Fruit fly (Drosophila melanogaster) whole organism, embryonic: Measurements from ENCODE around the gene Pig1.

ENCODE experiments used
- Asciz ChIP-seq: fragments of 200-800 bp; sonication (Bioruptor generic); optimal IDR thresholded peaks from 2 replicates; lab custom pipeline; 2017; ENCODE audit warnings: missing biosample characterization, mild to moderate bottlenecking, missing genetic modification characterization, missing genetic modification reagents
- B-H1 ChIP-seq: fragments of 200-800 bp; sonication (Bioruptor generic); IDR thresholded peaks from 3 replicates; pipeline ENCODE4 v1.3.6; 2022; ENCODE audit warnings: missing biosample characterization, missing genetic modification characterization
- CG11560 ChIP-seq: fragments of 200-800 bp; sonication (Bioruptor generic); IDR thresholded peaks from 3 replicates; pipeline ENCODE4 v1.3.6; 2022; ENCODE audit warnings: missing biosample characterization, missing genetic modification characterization
- CG14860 ChIP-seq: fragments of 200-800 bp; sonication (Bioruptor generic); IDR thresholded peaks from 3 replicates; pipeline ENCODE4 v1.3.6; 2022; ENCODE audit warnings: missing biosample characterization, missing genetic modification characterization; ENCODE audit not compliant: partially characterized antibody
- CG14965 ChIP-seq: fragments of 200-800 bp; sonication (Bioruptor generic); optimal IDR thresholded peaks from 2 replicates; lab custom pipeline; 2016; ENCODE audit warnings: missing biosample characterization, missing genetic modification characterization, borderline replicate concordance
- CG1603 ChIP-seq: fragments of 200-800 bp; sonication (Bioruptor generic); optimal IDR thresholded peaks from 2 replicates; lab custom pipeline; 2019; ENCODE audit warnings: missing biosample characterization, mild to moderate bottlenecking, missing genetic modification characterization, moderate library complexity
- CG16813 ChIP-seq: fragments of 200-800 bp; sonication (Bioruptor generic); IDR thresholded peaks from 3 replicates; pipeline ENCODE4 v1.3.6; 2022; ENCODE audit warnings: missing biosample characterization, missing genetic modification characterization; ENCODE audit not compliant: partially characterized antibody
- CG16815 ChIP-seq: fragments of 200-800 bp; sonication (Bioruptor generic); optimal IDR thresholded peaks from 3 replicates; lab custom pipeline; 2017; ENCODE audit warnings: missing biosample characterization, mild to moderate bottlenecking, missing genetic modification characterization
- CG17361 ChIP-seq: fragments of 200-800 bp; sonication (Bioruptor generic); IDR thresholded peaks from 3 replicates; pipeline ENCODE4 v1.3.6; 2022; ENCODE audit warnings: missing biosample characterization, missing genetic modification characterization
- CG3163 ChIP-seq: fragments of 200-800 bp; sonication (Bioruptor generic); optimal IDR thresholded peaks from 3 replicates; lab custom pipeline; 2016; ENCODE audit warnings: missing biosample characterization, missing genetic modification characterization
- CG4328 ChIP-seq: fragments of 200-800 bp; sonication (Bioruptor generic); optimal IDR thresholded peaks from 3 replicates; lab custom pipeline; 2017; ENCODE audit warnings: missing biosample characterization, missing genetic modification reagents, missing genetic modification characterization
- CG4820 ChIP-seq: fragments of 200-800 bp; sonication (Bioruptor generic); optimal IDR thresholded peaks from 3 replicates; lab custom pipeline; 2016; ENCODE audit warnings: missing biosample characterization, missing genetic modification characterization
- CG4854 ChIP-seq: fragments of 200-800 bp; sonication (Bioruptor generic); optimal IDR thresholded peaks from 2 replicates; lab custom pipeline; 2016; ENCODE audit warnings: missing biosample characterization, missing genetic modification characterization, inconsistent platforms
- CG7357 ChIP-seq: fragments of 200-800 bp; sonication (Bioruptor generic); IDR thresholded peaks from 3 replicates; pipeline ENCODE4 v1.3.6; 2022; ENCODE audit warnings: missing biosample characterization, missing genetic modification characterization
- CG7745 ChIP-seq: fragments of 200-800 bp; sonication (Bioruptor generic); optimal IDR thresholded peaks from 2 replicates; lab custom pipeline; 2018; ENCODE audit warnings: missing biosample characterization, mild to moderate bottlenecking, missing genetic modification characterization, moderate library complexity
- CG8924 ChIP-seq: fragments of 200-800 bp; optimal IDR thresholded peaks from 3 replicates; lab custom pipeline; 2019; ENCODE audit warnings: missing biosample characterization, mild to moderate bottlenecking, missing genetic modification characterization, moderate library complexity
- CG9817 ChIP-seq: fragments of 200-800 bp; sonication (Bioruptor generic); optimal IDR thresholded peaks from 2 replicates; lab custom pipeline; 2018; ENCODE audit warnings: missing biosample characterization, mild to moderate bottlenecking, missing genetic modification characterization, moderate library complexity
- Dref ChIP-seq: fragments of 200-800 bp; sonication (Bioruptor generic); IDR thresholded peaks from 2 replicates; pipeline ENCODE4 v1.3.6; 2022; ENCODE audit warnings: missing biosample characterization, missing genetic modification characterization
- E2f2 ChIP-seq: fragments of 200-800 bp; sonication (Bioruptor generic); IDR thresholded peaks from 2 replicates; pipeline ENCODE4 v1.3.6; 2022; ENCODE audit warnings: missing biosample characterization, missing genetic modification characterization
- Fer2 ChIP-seq: fragments of 200-800 bp; sonication (Bioruptor generic); optimal IDR thresholded peaks from 2 replicates; lab custom pipeline; 2018; ENCODE audit warnings: missing biosample characterization, mild to moderate bottlenecking, missing genetic modification characterization, moderate library complexity
- HHEX ChIP-seq: fragments of 200-800 bp; sonication (Bioruptor generic); optimal IDR thresholded peaks from 3 replicates; lab custom pipeline; 2017; ENCODE audit warnings: missing biosample characterization, mild to moderate bottlenecking, missing genetic modification characterization, missing genetic modification reagents
- Hand ChIP-seq: fragments of 200-800 bp; sonication (Bioruptor generic); optimal IDR thresholded peaks from 2 replicates; lab custom pipeline; 2017; ENCODE audit warnings: mild to moderate bottlenecking, missing biosample characterization, missing genetic modification reagents, missing genetic modification characterization
- Max ChIP-seq: fragments of 200-800 bp; sonication (Bioruptor generic); optimal IDR thresholded peaks from 2 replicates; lab custom pipeline; 2016; ENCODE audit warnings: missing biosample characterization, mild to moderate bottlenecking, missing genetic modification characterization
- Med ChIP-seq: fragments of 200-800 bp; sonication (Bioruptor generic); peaks from one replicate; lab custom pipeline; 2016; ENCODE audit warnings: missing biosample characterization, missing genetic modification characterization, mild to moderate bottlenecking, inconsistent platforms, moderate library complexity
- Pdp1 ChIP-seq, 2 experiments: fragments of 200-800 bp; sonication (Bioruptor generic); optimal IDR thresholded peaks; 3 replicates each; lab custom pipeline; 2016; ENCODE audit warnings: missing biosample characterization in 2 of 2, missing genetic modification characterization in 2 of 2, mild to moderate bottlenecking in 1 of 2, moderate library complexity in 1 of 2
- cas ChIP-seq: fragments of 200-800 bp; sonication (Bioruptor generic); IDR thresholded peaks from 2 replicates; pipeline ENCODE4 v1.3.6; 2022; ENCODE audit warnings: missing biosample characterization, missing genetic modification characterization
- caup ChIP-seq: fragments of 200-800 bp; sonication (Bioruptor generic); optimal IDR thresholded peaks from 3 replicates; lab custom pipeline; 2017; ENCODE audit warnings: missing biosample characterization, mild to moderate bottlenecking, missing genetic modification characterization, moderate library complexity; ENCODE audit not compliant: severe bottlenecking
- dan ChIP-seq: fragments of 200-800 bp; sonication (Bioruptor generic); IDR thresholded peaks from 2 replicates; pipeline ENCODE4 v1.3.6; 2022; ENCODE audit warnings: missing biosample characterization, missing genetic modification characterization
- emc ChIP-seq: fragments of 200-800 bp; sonication (Bioruptor generic); optimal IDR thresholded peaks from 2 replicates; lab custom pipeline; 2016; ENCODE audit warnings: missing biosample characterization, missing genetic modification characterization
- fd3F ChIP-seq: fragments of 200-800 bp; sonication (Bioruptor generic); optimal IDR thresholded peaks from 2 replicates; lab custom pipeline; 2018; ENCODE audit warnings: missing biosample characterization, mild to moderate bottlenecking, missing genetic modification characterization, moderate library complexity
- gce ChIP-seq: fragments of 200-800 bp; sonication (Bioruptor generic); IDR thresholded peaks from 3 replicates; pipeline ENCODE4 v1.3.6; 2022; ENCODE audit warnings: missing biosample characterization, missing genetic modification characterization
- gem ChIP-seq: fragments of 200-800 bp; sonication (Bioruptor generic); optimal IDR thresholded peaks from 2 replicates; lab custom pipeline; 2019; ENCODE audit warnings: missing biosample characterization, mild to moderate bottlenecking, missing genetic modification characterization, moderate library complexity
- knrl ChIP-seq: fragments of 200-800 bp; sonication (Bioruptor generic); IDR thresholded peaks from 3 replicates; pipeline ENCODE4 v1.3.6; 2022; ENCODE audit warnings: missing biosample characterization, missing genetic modification characterization; ENCODE audit not compliant: partially characterized antibody
- lilli ChIP-seq: fragments of 200-800 bp; sonication (Bioruptor generic); optimal IDR thresholded peaks from 3 replicates; lab custom pipeline; 2016; ENCODE audit warnings: missing biosample characterization, missing genetic modification characterization
- mirr ChIP-seq: fragments of 200-800 bp; sonication (Bioruptor generic); optimal IDR thresholded peaks from 3 replicates; lab custom pipeline; 2018; ENCODE audit warnings: missing biosample characterization, mild to moderate bottlenecking, missing genetic modification characterization
- nerfin-1 ChIP-seq: fragments of 200-800 bp; sonication (Bioruptor generic); optimal IDR thresholded peaks from 3 replicates; lab custom pipeline; 2019; ENCODE audit warnings: missing biosample characterization, mild to moderate bottlenecking, missing genetic modification characterization, moderate library complexity
- nerfin-2 ChIP-seq: fragments of 200-800 bp; sonication (Bioruptor generic); IDR thresholded peaks from 2 replicates; pipeline ENCODE4 v1.3.6; 2022; ENCODE audit warnings: missing biosample characterization, missing genetic modification characterization; ENCODE audit not compliant: partially characterized antibody
- nmo ChIP-seq: fragments of 200-800 bp; sonication (Bioruptor generic); optimal IDR thresholded peaks from 2 replicates; lab custom pipeline; 2018; ENCODE audit warnings: missing biosample characterization, mild to moderate bottlenecking, missing genetic modification characterization, moderate library complexity
- nom ChIP-seq: fragments of 200-800 bp; sonication (Bioruptor generic); optimal IDR thresholded peaks from 2 replicates; lab custom pipeline; 2017; ENCODE audit warnings: missing biosample characterization, missing genetic modification characterization, mild to moderate bottlenecking, moderate library complexity, missing genetic modification reagents
- oc ChIP-seq: fragments of 200-800 bp; sonication (Bioruptor generic); optimal IDR thresholded peaks from 2 replicates; lab custom pipeline; 2018; ENCODE audit warnings: missing biosample characterization, mild to moderate bottlenecking, missing genetic modification characterization, moderate library complexity
- pho ChIP-seq: fragments of 200-800 bp; sonication (Bioruptor generic); optimal IDR thresholded peaks from 2 replicates; lab custom pipeline; 2016; ENCODE audit warnings: missing biosample characterization, missing genetic modification characterization
- repo ChIP-seq: fragments of 200-800 bp; sonication (Bioruptor generic); optimal IDR thresholded peaks from 2 replicates; lab custom pipeline; 2016; ENCODE audit warnings: missing biosample characterization, missing genetic modification characterization
- run ChIP-seq: fragments of 200-800 bp; sonication (Bioruptor generic); optimal IDR thresholded peaks from 3 replicates; lab custom pipeline; 2018; ENCODE audit warnings: missing biosample characterization, mild to moderate bottlenecking, missing genetic modification characterization
- salm ChIP-seq: fragments of 200-800 bp; sonication (Bioruptor generic); optimal IDR thresholded peaks from 2 replicates; lab custom pipeline; 2018; ENCODE audit warnings: missing biosample characterization, mild to moderate bottlenecking, missing genetic modification characterization
- sr ChIP-seq: fragments of 200-800 bp; sonication (Bioruptor generic); IDR thresholded peaks from 3 replicates; pipeline ENCODE4 v1.3.6; 2022; ENCODE audit warnings: missing biosample characterization, missing genetic modification characterization
- tgo ChIP-seq: fragments of 200-800 bp; sonication (Bioruptor generic); IDR thresholded peaks from 3 replicates; pipeline ENCODE4 v1.3.6; 2022; ENCODE audit warnings: missing biosample characterization, missing genetic modification characterization
- trem ChIP-seq: fragments of 200-800 bp; optimal IDR thresholded peaks from 3 replicates; lab custom pipeline; 2019; ENCODE audit warnings: missing biosample characterization, mild to moderate bottlenecking, missing genetic modification characterization, moderate library complexity
- yki ChIP-seq: fragments of >200 bp; optimal IDR thresholded peaks from 3 replicates; lab custom pipeline; 2018
- zen ChIP-seq: fragments of 200-800 bp; sonication (Bioruptor generic); optimal IDR thresholded peaks from 3 replicates; lab custom pipeline; 2018; ENCODE audit warnings: missing biosample characterization, mild to moderate bottlenecking, missing genetic modification characterization, moderate library complexity

Gene Pig1

dm6 chrX:3294816-3295466 is 45.9 kb upstream of the Pig1 start (continued):
- peak; percentile 61 for TF ChIP-seq nom (GFP tag; lab: Kevin White, UChicago)
- TF ChIP-seq tgo, result peak; percentile 97
- peak; percentile 95 for TF ChIP-seq fd3F (GFP tag; lab: Kevin White, UChicago)
- peak; percentile 89 for TF ChIP-seq mirr (GFP tag; lab: Kevin White, UChicago)
- TF ChIP-seq CG14860, result no peak
- TF ChIP-seq B-H1 (GFP tag; lab: Robert Waterston, UW), result peak; percentile 96
- peak; percentile 96 for TF ChIP-seq CG9817 (tag; lab: Kevin White, UChicago)
- peak; percentile 95 for TF ChIP-seq emc (GFP tag; lab: Kevin White, UChicago)
- TF ChIP-seq CG16815 (GFP tag; lab: Kevin White, UChicago), result peak; percentile 97
- peak; percentile 97 for TF ChIP-seq CG4854 (GFP tag; lab: Kevin White, UChicago)
- TF ChIP-seq Pdp1 (GFP tag; optimal IDR thresholded peaks at IDR 0.05; lab: Kevin White, UChicago), result peak; percentile 96 to 98
- no peak for TF ChIP-seq CG16813 (GFP tag; lab: Robert Waterston, UW)
- peak; percentile 90 for TF ChIP-seq CG14965 (GFP tag; lab: Kevin White, UChicago)
- peak; percentile 98 for TF ChIP-seq CG1603 (tag; lab: Kevin White, UChicago)
- peak; percentile 97 for TF ChIP-seq nmo (GFP tag; lab: Kevin White, UChicago)
- peak; percentile 44; the same call in 1 of the 2 replicates for TF ChIP-seq Dref (GFP tag; lab: Robert Waterston, UW)
- peak; percentile 98 for TF ChIP-seq caup
- peak; percentile 98 for TF ChIP-seq lilli (GFP tag; lab: Kevin White, UChicago)
- peak; percentile 100 for TF ChIP-seq Med
- peak; percentile 81 for TF ChIP-seq E2f2 (GFP tag; lab: Robert Waterston, UW)
- peak; percentile 88 for TF ChIP-seq run (tag; lab: Kevin White, UChicago)
- peak; percentile 96 for TF ChIP-seq CG4820 (GFP tag; lab: Kevin White, UChicago)
- peak; percentile 82 for TF ChIP-seq CG4328 (GFP tag; lab: Kevin White, UChicago)
- peak; percentile 95 for TF ChIP-seq CG17361 (GFP tag; lab: Robert Waterston, UW)
- peak; percentile 97 for TF ChIP-seq CG8924 (tag; lab: Kevin White, UChicago)
- TF ChIP-seq dan (GFP tag; lab: Robert Waterston, UW), result peak; percentile 86
- TF ChIP-seq nerfin-2, result no peak
- TF ChIP-seq gem (tag; lab: Kevin White, UChicago), result peak; percentile 98
- TF ChIP-seq Hand, result peak; percentile 96
- TF ChIP-seq cas (GFP tag; lab: Robert Waterston, UW), result peak; percentile 95
- peak; percentile 91 for TF ChIP-seq zen (tag; lab: Kevin White, UChicago)
- peak; percentile 96 for TF ChIP-seq oc (tag; lab: Kevin White, UChicago)
- TF ChIP-seq gce (GFP tag; lab: Robert Waterston, UW), result peak; percentile 94
- TF ChIP-seq nerfin-1 (tag; lab: Kevin White, UChicago), result peak; percentile 89
- TF ChIP-seq HHEX, result peak; percentile 98
- peak; percentile 91 for TF ChIP-seq sr (GFP tag; lab: Robert Waterston, UW)
- peak; percentile 90 for TF ChIP-seq CG11560 (tag; lab: Robert Waterston, UW)
- TF ChIP-seq salm (tag; lab: Kevin White, UChicago), result peak; percentile 92
- TF ChIP-seq yki, result no peak
- TF ChIP-seq trem (tag; lab: Kevin White, UChicago), result peak; percentile 86
- TF ChIP-seq knrl, result no peak
- peak; percentile 91 for TF ChIP-seq CG7357 (GFP tag; lab: Robert Waterston, UW)
- peak; percentile 94 for TF ChIP-seq Asciz (GFP tag; lab: Kevin White, UChicago)
- peak; percentile 96 for TF ChIP-seq Max (GFP tag; lab: Kevin White, UChicago)
- TF ChIP-seq CG3163 (GFP tag; lab: Kevin White, UChicago), result peak; percentile 93
- TF ChIP-seq CG7745, result no peak
- TF ChIP-seq repo (GFP tag; lab: Kevin White, UChicago), result peak; percentile 97
- peak; percentile 82 for TF ChIP-seq Fer2
- peak; percentile 98 for TF ChIP-seq pho (GFP tag; lab: Kevin White, UChicago)
